Fruit fly (Drosophila melanogaster) whole organism, embryonic: ENCODE data around the gene nmdyn-D6.

ENCODE experiments used
- Ada2b ChIP-seq: fragments of 200-800 bp; sonication (Bioruptor generic); IDR thresholded peaks from 2 replicates; pipeline ENCODE4 v1.3.6; 2022; ENCODE audit warnings: missing biosample characterization, missing genetic modification characterization
- C15 ChIP-seq: fragments of 200-800 bp; sonication (Bioruptor generic); IDR thresholded peaks from 3 replicates; pipeline ENCODE4 v1.3.6; 2022; ENCODE audit warnings: missing biosample characterization, missing genetic modification characterization
- CG10565 ChIP-seq: fragments of 200-800 bp; sonication (Bioruptor generic); optimal IDR thresholded peaks from 3 replicates; lab custom pipeline; 2016; ENCODE audit warnings: missing biosample characterization, mild to moderate bottlenecking, missing genetic modification characterization
- CG11560 ChIP-seq: fragments of 200-800 bp; sonication (Bioruptor generic); IDR thresholded peaks from 3 replicates; pipeline ENCODE4 v1.3.6; 2022; ENCODE audit warnings: missing biosample characterization, missing genetic modification characterization
- CG11695 ChIP-seq: fragments of 200-800 bp; sonication (Bioruptor generic); IDR thresholded peaks from 3 replicates; pipeline ENCODE4 v1.3.6; 2022; ENCODE audit warnings: missing biosample characterization, missing genetic modification characterization
- CG13624 ChIP-seq: fragments of 200-800 bp; sonication (Bioruptor generic); optimal IDR thresholded peaks from 2 replicates; lab custom pipeline; 2016; ENCODE audit warnings: missing biosample characterization, missing genetic modification characterization
- CG13894 ChIP-seq: fragments of 200-800 bp; sonication (Bioruptor generic); optimal IDR thresholded peaks from 3 replicates; lab custom pipeline; 2018; ENCODE audit warnings: missing biosample characterization, mild to moderate bottlenecking, missing genetic modification characterization, moderate library complexity
- CG14965 ChIP-seq: fragments of 200-800 bp; sonication (Bioruptor generic); optimal IDR thresholded peaks from 2 replicates; lab custom pipeline; 2016; ENCODE audit warnings: missing biosample characterization, missing genetic modification characterization, borderline replicate concordance
- CG16779 ChIP-seq: fragments of 200-800 bp; sonication (Bioruptor generic); IDR thresholded peaks from 2 replicates; pipeline ENCODE4 v1.3.6; 2022; ENCODE audit warnings: missing biosample characterization, missing genetic modification characterization
- CG16815 ChIP-seq: fragments of 200-800 bp; sonication (Bioruptor generic); optimal IDR thresholded peaks from 3 replicates; lab custom pipeline; 2017; ENCODE audit warnings: missing biosample characterization, mild to moderate bottlenecking, missing genetic modification characterization
- CG17612 ChIP-seq: fragments of 200-800 bp; sonication (Bioruptor generic); IDR thresholded peaks from 2 replicates; pipeline ENCODE4 v1.3.6; 2022; ENCODE audit warnings: missing biosample characterization, missing genetic modification characterization
- CG2116 ChIP-seq: fragments of 200-800 bp; sonication (Bioruptor generic); optimal IDR thresholded peaks from 3 replicates; lab custom pipeline; 2018; ENCODE audit warnings: missing biosample characterization, mild to moderate bottlenecking, missing genetic modification characterization
- CG31365 ChIP-seq: fragments of 200-800 bp; sonication (Bioruptor generic); optimal IDR thresholded peaks from 2 replicates; lab custom pipeline; 2018; ENCODE audit warnings: missing biosample characterization, mild to moderate bottlenecking, missing genetic modification characterization
- CG4404 ChIP-seq: fragments of 200-800 bp; sonication (Bioruptor generic); IDR thresholded peaks from 2 replicates; pipeline ENCODE4 v1.3.6; 2022; ENCODE audit warnings: missing biosample characterization, missing genetic modification characterization
- CG4707 ChIP-seq: fragments of 200-800 bp; sonication (Bioruptor generic); optimal IDR thresholded peaks from 2 replicates; lab custom pipeline; 2018; ENCODE audit warnings: missing biosample characterization, mild to moderate bottlenecking, missing genetic modification characterization, moderate library complexity
- CG5953 ChIP-seq: fragments of 200-800 bp; sonication (Bioruptor generic); IDR thresholded peaks from 2 replicates; pipeline ENCODE4 v1.3.6; 2022; ENCODE audit warnings: missing biosample characterization, missing genetic modification characterization
- CG7271 ChIP-seq: fragments of 200-800 bp; sonication (Bioruptor generic); optimal IDR thresholded peaks from 2 replicates; lab custom pipeline; 2018; ENCODE audit warnings: missing biosample characterization, mild to moderate bottlenecking, missing genetic modification characterization, moderate library complexity
- CG7987 ChIP-seq: fragments of 200-800 bp; sonication (Bioruptor generic); optimal IDR thresholded peaks from 2 replicates; lab custom pipeline; 2018; ENCODE audit warnings: missing biosample characterization, mild to moderate bottlenecking, missing genetic modification characterization, moderate library complexity
- CG8388 ChIP-seq: fragments of 200-800 bp; sonication (Bioruptor generic); optimal IDR thresholded peaks from 2 replicates; lab custom pipeline; 2019; ENCODE audit warnings: missing biosample characterization, mild to moderate bottlenecking, missing genetic modification characterization, moderate library complexity
- CG9437 ChIP-seq: fragments of 200-800 bp; sonication (Bioruptor generic); optimal IDR thresholded peaks from 2 replicates; lab custom pipeline; 2018; ENCODE audit warnings: missing biosample characterization, mild to moderate bottlenecking, missing genetic modification characterization
- Camta ChIP-seq: fragments of 200-800 bp; sonication (Bioruptor generic); optimal IDR thresholded peaks from 2 replicates; lab custom pipeline; 2016; ENCODE audit warnings: missing biosample characterization, missing genetic modification characterization
- Dek ChIP-seq: fragments of 200-800 bp; sonication (Bioruptor generic); optimal IDR thresholded peaks from 3 replicates; lab custom pipeline; 2019; ENCODE audit warnings: missing biosample characterization, mild to moderate bottlenecking, missing genetic modification characterization, moderate library complexity
- Dp ChIP-seq: fragments of 200-800 bp; sonication (Bioruptor generic); optimal IDR thresholded peaks from 2 replicates; lab custom pipeline; 2018; ENCODE audit warnings: missing biosample characterization, mild to moderate bottlenecking, missing genetic modification characterization, moderate library complexity
- Ets97D ChIP-seq: fragments of 200-800 bp; sonication (Bioruptor generic); optimal IDR thresholded peaks from 3 replicates; lab custom pipeline; 2016; ENCODE audit warnings: missing biosample characterization, missing genetic modification characterization
- Kr ChIP-seq: fragments of 200-800 bp; sonication (Bioruptor generic); optimal IDR thresholded peaks from 2 replicates; lab custom pipeline; 2017; ENCODE audit warnings: missing biosample characterization, mild to moderate bottlenecking, missing genetic modification characterization
- MTF-1 ChIP-seq: fragments of 200-800 bp; sonication (Bioruptor generic); optimal IDR thresholded peaks from 2 replicates; lab custom pipeline; 2018; ENCODE audit warnings: missing biosample characterization, mild to moderate bottlenecking, missing genetic modification characterization, borderline replicate concordance
- Oli ChIP-seq: fragments of 200-800 bp; sonication (Bioruptor generic); optimal IDR thresholded peaks from 2 replicates; lab custom pipeline; 2018; ENCODE audit warnings: missing biosample characterization, mild to moderate bottlenecking, missing genetic modification characterization, moderate library complexity
- Ptx1 ChIP-seq: fragments of 200-800 bp; sonication (Bioruptor generic); IDR thresholded peaks from 2 replicates; pipeline ENCODE4 v1.3.6; 2022; ENCODE audit warnings: missing biosample characterization, missing genetic modification characterization
- Sox102F ChIP-seq: fragments of 200-800 bp; sonication (Bioruptor generic); optimal IDR thresholded peaks from 2 replicates; lab custom pipeline; 2018; ENCODE audit warnings: missing biosample characterization, mild to moderate bottlenecking, missing genetic modification characterization, moderate library complexity
- Sry-β ChIP-seq: fragments of 200-800 bp; sonication (Bioruptor generic); optimal IDR thresholded peaks from 2 replicates; lab custom pipeline; 2018; ENCODE audit warnings: missing biosample characterization, mild to moderate bottlenecking, missing genetic modification characterization, moderate library complexity
- Ssrp ChIP-seq: fragments of 200-800 bp; sonication (Bioruptor generic); optimal IDR thresholded peaks from 2 replicates; lab custom pipeline; 2018; ENCODE audit warnings: missing biosample characterization, mild to moderate bottlenecking, missing genetic modification characterization, moderate library complexity
- ac ChIP-seq: fragments of 200-800 bp; sonication (Bioruptor generic); optimal IDR thresholded peaks from 3 replicates; lab custom pipeline; 2017; ENCODE audit warnings: missing biosample characterization, mild to moderate bottlenecking, missing genetic modification characterization
- ara ChIP-seq: fragments of 200-800 bp; sonication (Bioruptor generic); IDR thresholded peaks from 2 replicates; pipeline ENCODE4 v1.3.6; 2022; ENCODE audit warnings: missing biosample characterization, missing genetic modification characterization
- ato ChIP-seq: fragments of 200-800 bp; sonication (Bioruptor generic); IDR thresholded peaks from 2 replicates; pipeline ENCODE4 v1.3.6; 2022; ENCODE audit warnings: missing biosample characterization, missing genetic modification characterization; ENCODE audit not compliant: partially characterized antibody
- chm ChIP-seq: fragments of 200-800 bp; sonication (Bioruptor generic); IDR thresholded peaks from 2 replicates; pipeline ENCODE4 v1.3.6; 2022; ENCODE audit warnings: missing biosample characterization, missing genetic modification characterization
- chn ChIP-seq: fragments of 200-800 bp; sonication (Bioruptor generic); optimal IDR thresholded peaks from 2 replicates; lab custom pipeline; 2016; ENCODE audit warnings: missing biosample characterization, missing genetic modification characterization
- dmrt99B ChIP-seq: fragments of 200-800 bp; sonication (Bioruptor generic); optimal IDR thresholded peaks from 2 replicates; lab custom pipeline; 2018; ENCODE audit warnings: missing biosample characterization, mild to moderate bottlenecking, missing genetic modification characterization, moderate library complexity
- gce ChIP-seq: fragments of 200-800 bp; sonication (Bioruptor generic); IDR thresholded peaks from 3 replicates; pipeline ENCODE4 v1.3.6; 2022; ENCODE audit warnings: missing biosample characterization, missing genetic modification characterization
- gem ChIP-seq: fragments of 200-800 bp; sonication (Bioruptor generic); optimal IDR thresholded peaks from 2 replicates; lab custom pipeline; 2019; ENCODE audit warnings: missing biosample characterization, mild to moderate bottlenecking, missing genetic modification characterization, moderate library complexity
- hb ChIP-seq: fragments of 200-800 bp; sonication (Bioruptor generic); IDR thresholded peaks from 3 replicates; pipeline ENCODE4 v1.3.6; 2022; ENCODE audit warnings: missing biosample characterization, missing genetic modification characterization; ENCODE audit not compliant: partially characterized antibody
- insv ChIP-seq, 2 experiments: fragments of 200-800 bp; sonication (Bioruptor generic); optimal IDR thresholded peaks; 3 replicates each; lab custom pipeline; 2016 to 2018; ENCODE audit warnings: missing biosample characterization in 2 of 2, missing genetic modification characterization in 2 of 2
- inv ChIP-seq: fragments of 200-800 bp; sonication (Bioruptor generic); IDR thresholded peaks from 2 replicates; pipeline ENCODE4 v1.3.6; 2022; ENCODE audit warnings: missing biosample characterization, missing genetic modification characterization; ENCODE audit not compliant: partially characterized antibody
- lmd ChIP-seq: fragments of 200-800 bp; sonication (Bioruptor generic); IDR thresholded peaks from 2 replicates; pipeline ENCODE4 v1.3.6; 2022; ENCODE audit warnings: missing biosample characterization, missing genetic modification characterization
- lov ChIP-seq, 2 experiments: fragments of 200-800 bp in 1 of 2; fragments of >200 bp in 1 of 2; sonication (Bioruptor generic) in 1 of 2; IDR thresholded peaks in 1 of 2; optimal IDR thresholded peaks in 1 of 2; 2 replicates in 1 of 2; 3 replicates in 1 of 2; pipeline versions ENCODE4 v1.3.6 to Lab custom; 2017 to 2022; ENCODE audit warnings: missing biosample characterization in 1 of 2, missing genetic modification characterization in 1 of 2
- ranshi ChIP-seq: fragments of 200-800 bp; sonication (Bioruptor generic); IDR thresholded peaks from 2 replicates; pipeline ENCODE4 v1.3.6; 2022; ENCODE audit warnings: missing biosample characterization, missing genetic modification characterization
- schlank ChIP-seq: fragments of 200-800 bp; sonication (Bioruptor generic); optimal IDR thresholded peaks from 2 replicates; lab custom pipeline; 2018; ENCODE audit warnings: missing biosample characterization, mild to moderate bottlenecking, missing genetic modification characterization
- sim ChIP-seq: fragments of 200-800 bp; sonication (Bioruptor generic); IDR thresholded peaks from 2 replicates; pipeline ENCODE4 v1.3.6; 2022; ENCODE audit warnings: missing biosample characterization, missing genetic modification characterization
- stc ChIP-seq: fragments of 200-800 bp; sonication (Bioruptor generic); IDR thresholded peaks from 2 replicates; pipeline ENCODE4 v1.3.6; 2022; ENCODE audit warnings: missing biosample characterization, missing genetic modification characterization
- toy ChIP-seq: fragments of 200-800 bp; sonication (Bioruptor generic); IDR thresholded peaks from 2 replicates; pipeline ENCODE4 v1.3.6; 2022; ENCODE audit warnings: missing biosample characterization, missing genetic modification characterization
- trh ChIP-seq: fragments of 200-800 bp; sonication (Bioruptor generic); optimal IDR thresholded peaks from 2 replicates; lab custom pipeline; 2016; ENCODE audit warnings: missing biosample characterization, missing genetic modification characterization
- zf30C ChIP-seq: fragments of 200-800 bp; sonication (Bioruptor generic); optimal IDR thresholded peaks from 3 replicates; lab custom pipeline; 2018; ENCODE audit warnings: missing biosample characterization, mild to moderate bottlenecking, missing genetic modification characterization

The nmdyn-D6 gene

dm6 chrX:14621464-14621863, 38.0 kb downstream of the nmdyn-D6 start (continued):
- no peak for TF ChIP-seq CG14965 (GFP tag; lab: Kevin White, UChicago)
- no peak for TF ChIP-seq Oli
- TF ChIP-seq Sry-β: no peak
- TF ChIP-seq chn (GFP tag; lab: Kevin White, UChicago): no peak
- TF ChIP-seq toy (GFP tag; lab: Robert Waterston, UW): no peak
- TF ChIP-seq CG13894 (tag; lab: Kevin White, UChicago): no peak
- no peak for TF ChIP-seq lov (optimal IDR thresholded peaks at IDR 0.05; lab: Kevin White, UChicago)
- no peak for TF ChIP-seq lov (GFP tag; IDR thresholded peaks at IDR 0.05; lab: Robert Waterston, UW)
- no peak for TF ChIP-seq CG16815
- TF ChIP-seq CG5953 (GFP tag; lab: Robert Waterston, UW): no peak
- no peak for TF ChIP-seq trh (GFP tag; lab: Kevin White, UChicago)
- TF ChIP-seq Dp: no peak
- no peak for TF ChIP-seq ato (GFP tag; lab: Robert Waterston, UW)
- peak; percentile 24 for TF ChIP-seq Sox102F (GFP tag; lab: Kevin White, UChicago)
- TF ChIP-seq chm (GFP tag; lab: Robert Waterston, UW): no peak
- no peak for TF ChIP-seq Camta (GFP tag; lab: Kevin White, UChicago)
- no peak for TF ChIP-seq ac (GFP tag; lab: Kevin White, UChicago)
- TF ChIP-seq gce (GFP tag; lab: Robert Waterston, UW): no peak
- TF ChIP-seq CG7987: no peak
- no peak for TF ChIP-seq CG7271
- TF ChIP-seq dmrt99B (tag; lab: Kevin White, UChicago): peak; percentile 20
- TF ChIP-seq sim (GFP tag; lab: Robert Waterston, UW): no peak
- TF ChIP-seq schlank (tag; lab: Kevin White, UChicago): no peak
- no peak for TF ChIP-seq CG16779 (GFP tag; lab: Robert Waterston, UW)
- TF ChIP-seq zf30C (GFP tag; lab: Kevin White, UChicago): no peak
- no peak for TF ChIP-seq stc (GFP tag; lab: Robert Waterston, UW)
- no peak for TF ChIP-seq CG4707
- TF ChIP-seq Ets97D: no peak
- TF ChIP-seq CG4404 (GFP tag; lab: Robert Waterston, UW): no peak
- TF ChIP-seq CG10565 (GFP tag; lab: Kevin White, UChicago): no peak
- TF ChIP-seq CG9437: no peak
- TF ChIP-seq lmd (GFP tag; lab: Robert Waterston, UW): no peak
- TF ChIP-seq insv (GFP tag; optimal IDR thresholded peaks at IDR 0.05; lab: Kevin White, UChicago): no peak
- TF ChIP-seq CG17612: no peak
- no peak for TF ChIP-seq Dek (tag; lab: Kevin White, UChicago)
- TF ChIP-seq Ssrp (tag; lab: Kevin White, UChicago): no peak
- no peak for TF ChIP-seq CG8388 (GFP tag; lab: Kevin White, UChicago)
- TF ChIP-seq C15 (GFP tag; lab: Robert Waterston, UW): no peak
- peak; percentile 34 for TF ChIP-seq gem (tag; lab: Kevin White, UChicago)
- 0 out of 2 replicates have a peak, but pooled peaks have one; percentile 9 for TF ChIP-seq ara (GFP tag; lab: Robert Waterston, UW)
- no peak for TF ChIP-seq CG2116 (GFP tag; lab: Kevin White, UChicago)
- no peak for TF ChIP-seq CG11560 (tag; lab: Robert Waterston, UW)
- no peak for TF ChIP-seq CG31365 (tag; lab: Kevin White, UChicago)
- no peak for TF ChIP-seq ranshi (GFP tag; lab: Robert Waterston, UW)
- TF ChIP-seq Kr (GFP tag; lab: Kevin White, UChicago): no peak
- 0 out of 2 replicates have a peak, but pooled peaks have one; percentile 11 for TF ChIP-seq Ada2b (GFP tag; lab: Robert Waterston, UW)
- TF ChIP-seq MTF-1 (GFP tag; lab: Kevin White, UChicago): no peak
- TF ChIP-seq inv: no peak
- TF ChIP-seq CG13624 (GFP tag; lab: Kevin White, UChicago): no peak
- TF ChIP-seq hb (GFP tag; lab: Robert Waterston, UW): no peak
- TF ChIP-seq CG11695 (GFP tag; lab: Robert Waterston, UW): no peak
- TF ChIP-seq Ptx1 (GFP tag; lab: Robert Waterston, UW): peak; percentile 42; the same call in 1 of the 2 replicates
